Fruit fly (Drosophila melanogaster): ENCODE results near the gene RpS27.

RpS27 gene

DNA sequence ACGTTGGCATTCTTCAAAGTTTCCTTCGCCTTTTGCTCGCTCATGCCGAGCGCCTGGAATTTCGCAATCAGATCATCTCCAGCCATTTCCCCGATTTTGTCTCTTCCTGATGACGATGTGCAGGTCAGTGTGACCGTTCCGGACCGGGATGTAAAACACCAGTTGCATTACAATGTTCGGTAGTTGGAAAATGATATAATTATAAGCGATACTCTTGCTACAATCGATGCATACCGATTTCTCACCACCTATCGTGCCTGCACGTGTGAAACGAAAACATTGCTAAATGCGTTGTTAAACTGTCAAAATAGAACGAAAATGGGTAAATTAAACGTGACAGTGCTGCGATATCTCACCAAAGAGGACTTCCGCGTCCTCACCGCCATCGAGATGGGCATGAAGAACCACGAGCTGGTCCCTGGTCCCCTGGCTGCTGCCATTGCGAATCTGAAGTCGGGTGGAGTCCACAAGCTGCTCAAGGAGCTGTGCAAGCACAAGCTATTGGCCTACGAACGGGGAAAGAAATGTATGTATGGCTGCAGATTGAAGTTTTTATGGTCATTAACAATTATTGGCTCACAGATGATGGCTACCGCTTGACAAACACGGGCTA lies 18.4 kb upstream of the RpS27 start, which contains the start of the genes GlnRS and RIOK2 (continued):
- peak; percentile 94 for TF ChIP-seq CG9797 (GFP tag; optimal IDR thresholded peaks at IDR 0.05)
- TF ChIP-seq Dip2 (GFP tag; IDR thresholded peaks at IDR 0.05): no peak
- TF ChIP-seq H2.0 (GFP tag; IDR thresholded peaks at IDR 0.05): no peak
- no peak for TF ChIP-seq psq (GFP tag; optimal IDR thresholded peaks at IDR 0.05)
- TF ChIP-seq CG31365 (tag; optimal IDR thresholded peaks at IDR 0.05): no peak
- TF ChIP-seq Bdp1 (GFP tag; optimal IDR thresholded peaks at IDR 0.05): no peak
- no peak for TF ChIP-seq chm (GFP tag; IDR thresholded peaks at IDR 0.05)
- no peak for TF ChIP-seq en (GFP tag; optimal IDR thresholded peaks at IDR 0.05)
- no peak for TF ChIP-seq CG10366 (GFP tag; IDR thresholded peaks at IDR 0.05)
- no peak for TF ChIP-seq E2f1 (GFP tag; IDR thresholded peaks at IDR 0.05)
- TF ChIP-seq zfh2 (GFP tag; optimal IDR thresholded peaks at IDR 0.05): peak; percentile 27
- no peak for TF ChIP-seq Fer1 (GFP tag; optimal IDR thresholded peaks at IDR 0.05)
- no peak for TF ChIP-seq Atf-2 (GFP tag; optimal IDR thresholded peaks at IDR 0.05)
- no peak for TF ChIP-seq CG31388 (GFP tag; optimal IDR thresholded peaks at IDR 0.05)
- no peak for TF ChIP-seq B-H1 (GFP tag; IDR thresholded peaks at IDR 0.05)
- no peak for TF ChIP-seq da (GFP tag; optimal IDR thresholded peaks at IDR 0.05)
- peak; percentile 10 for TF ChIP-seq Neu2 (GFP tag; optimal IDR thresholded peaks at IDR 0.05; ENCODE audit: borderline replicate concordance)
- no peak for TF ChIP-seq ewg (GFP tag; optimal IDR thresholded peaks at IDR 0.05)
- TF ChIP-seq CG9876 (GFP tag; optimal IDR thresholded peaks at IDR 0.05): no peak
- TF ChIP-seq CG32772 (GFP tag; IDR thresholded peaks at IDR 0.05): no peak
- no peak for TF ChIP-seq HLH54F (GFP tag; optimal IDR thresholded peaks at IDR 0.05)
- TF ChIP-seq ind (GFP tag; optimal IDR thresholded peaks at IDR 0.05): no peak
- no peak for TF ChIP-seq BtbVII (GFP tag; optimal IDR thresholded peaks at IDR 0.05)
- TF ChIP-seq dmrt11E (tag; optimal IDR thresholded peaks at IDR 0.05): no peak
- no peak for TF ChIP-seq pum (GFP tag; optimal IDR thresholded peaks at IDR 0.05)
- no peak for TF ChIP-seq Optix (GFP tag; IDR thresholded peaks at IDR 0.05)
- TF ChIP-seq gfzf (GFP tag; optimal IDR thresholded peaks at IDR 0.05): peak; percentile 91
- peak; percentile 97 for TF ChIP-seq BEAF-32 (GFP tag; optimal IDR thresholded peaks at IDR 0.05)
- TF ChIP-seq mam (GFP tag; optimal IDR thresholded peaks at IDR 0.05): no peak
- peak; percentile 6 for TF ChIP-seq CG30403 (GFP tag; optimal IDR thresholded peaks at IDR 0.05)
- TF ChIP-seq CG6813 (GFP tag; optimal IDR thresholded peaks at IDR 0.05): no peak
- no peak for TF ChIP-seq Nf-YC (tag; optimal IDR thresholded peaks at IDR 0.05)
- no peak for TF ChIP-seq Hmx (GFP tag; optimal IDR thresholded peaks at IDR 0.05)
- no peak for TF ChIP-seq Hmr (GFP tag; optimal IDR thresholded peaks at IDR 0.05)
- TF ChIP-seq CG18764 (GFP tag; optimal IDR thresholded peaks at IDR 0.05): no peak
- TF ChIP-seq Hr39 (optimal IDR thresholded peaks at IDR 0.05): no peak
- TF ChIP-seq h (optimal IDR thresholded peaks at IDR 0.05): no peak
- TF ChIP-seq croc (GFP tag; conservative IDR thresholded peaks at IDR 0.05): no peak; the same call in 2 of the 3 replicates
- peak; percentile 95 for TF ChIP-seq zen2 (GFP tag; IDR thresholded peaks at IDR 0.05; ENCODE audit: partially characterized antibody)
- peak; percentile 100 for TF ChIP-seq ssp (GFP tag; IDR thresholded peaks at IDR 0.05)
- TF ChIP-seq CG7745 (tag; optimal IDR thresholded peaks at IDR 0.05): no peak
- TF ChIP-seq maf-S (GFP tag; optimal IDR thresholded peaks at IDR 0.05): no peak
- TF ChIP-seq CG34376 (GFP tag; optimal IDR thresholded peaks at IDR 0.05): no peak
- no peak for TF ChIP-seq D19B (GFP tag; optimal IDR thresholded peaks at IDR 0.05)
- no peak for TF ChIP-seq Abd-B (GFP tag; optimal IDR thresholded peaks at IDR 0.05)
- TF ChIP-seq ara (GFP tag; IDR thresholded peaks at IDR 0.05): no peak
- no peak for TF ChIP-seq klu (GFP tag; IDR thresholded peaks at IDR 0.05)
- no peak for TF ChIP-seq Mes4 (GFP tag; optimal IDR thresholded peaks at IDR 0.05)
- no peak for TF ChIP-seq nau (GFP tag; optimal IDR thresholded peaks at IDR 0.05)
- TF ChIP-seq CG1832 (GFP tag; optimal IDR thresholded peaks at IDR 0.05): no peak
- no peak for TF ChIP-seq CG10959 (GFP tag; IDR thresholded peaks at IDR 0.05)
- no peak for TF ChIP-seq Hr3 (GFP tag; optimal IDR thresholded peaks at IDR 0.05)
- no peak for TF ChIP-seq CG11093 (GFP tag; IDR thresholded peaks at IDR 0.05)

Measured in whole organism, embryonic.